Worm (Caenorhabditis elegans): ENCODE results near the gene nas-11.

The nas-11 gene

ce11 chrX:6742011-6742683 is 28.8 kb downstream of the nas-11 start, which contains the start of gene mdl-1:
mdl-1 (plus strand) TSS chrX:6742351.
- TF ChIP-seq pbrm-1 (GFP tag; IDR thresholded peaks at IDR 0.05) (peak; percentile 68; the same call in 1 of the 2 replicates), snpc-1.1 (tag; optimal IDR thresholded peaks at IDR 0.05; ENCODE audit: insufficient read depth) (no peak), B0019.2 (GFP tag; conservative IDR thresholded peaks at IDR 0.05) (no peak), T07F8.4 (tag; optimal IDR thresholded peaks at IDR 0.05) (no peak), snpc-3.4 (tag; optimal IDR thresholded peaks at IDR 0.05) (peak; percentile 6), C06A6.2 (GFP tag; conservative IDR thresholded peaks at IDR 0.05) (peak; percentile 48; the same call in 1 of the 2 replicates), hmg-1.2 (GFP tag; IDR thresholded peaks at IDR 0.05) (peak; percentile 68), F23B12.7 (tag; optimal IDR thresholded peaks at IDR 0.05; ENCODE audit: insufficient read depth) (peak; percentile 70), nhr-90 (tag; optimal IDR thresholded peaks at IDR 0.05) (no peak), ztf-28 (GFP tag; IDR thresholded peaks at IDR 0.05) (no peak), aptf-2 (GFP tag; conservative IDR thresholded peaks at IDR 0.05) (no peak), mel-28 (tag; optimal IDR thresholded peaks at IDR 0.05; ENCODE audit: borderline replicate concordance) (no peak), madf-6 (GFP tag; IDR thresholded peaks at IDR 0.05) (peak; percentile 34; the same call in 1 of the 2 replicates), nhr-179 (tag; optimal IDR thresholded peaks at IDR 0.05) (no peak), Y53G8AR.9 (GFP tag; conservative IDR thresholded peaks at IDR 0.05) (0 out of 2 replicates have a peak, but pooled peaks have one; percentile 7), let-526 (GFP tag; IDR thresholded peaks at IDR 0.05) (0 out of 2 replicates have a peak, but pooled peaks have one; percentile 37), hlh-12 (tag; optimal IDR thresholded peaks at IDR 0.05) (no peak), D2030.7 (GFP tag; IDR thresholded peaks at IDR 0.05) (no peak), K12H6.12 (tag; optimal IDR thresholded peaks at IDR 0.05) (peak; percentile 92), zim-3 (tag; optimal IDR thresholded peaks at IDR 0.05) (peak; percentile 4), F22D6.2 (tag; optimal IDR thresholded peaks at IDR 0.05) (peak; percentile 59), B0336.3 (GFP tag; IDR thresholded peaks at IDR 0.05) (no peak), cebp-2 (GFP tag; IDR thresholded peaks at IDR 0.05) (0 out of 2 replicates have a peak, but pooled peaks have one; percentile 54), hsf-1 (GFP tag; IDR thresholded peaks at IDR 0.05) (no peak), F55B11.4 (tag; optimal IDR thresholded peaks at IDR 0.05; ENCODE audit: borderline replicate concordance, insufficient read depth) (no peak), ztf-3 (GFP tag; optimal IDR thresholded peaks at IDR 0.05) (no peak), sdz-38 (tag; optimal IDR thresholded peaks at IDR 0.05) (no peak), snpc-1.3 (tag; optimal IDR thresholded peaks at IDR 0.05; ENCODE audit: insufficient read depth) (no peak), let-607 (tag; optimal IDR thresholded peaks at IDR 0.05) (peak in 1 of 2 experiments; percentile 28), ztf-22 (GFP tag; optimal IDR thresholded peaks at IDR 0.05) (peak; percentile 64), attf-5 (GFP tag; optimal IDR thresholded peaks at IDR 0.05) (peak; percentile 64), gei-17 (GFP tag; optimal IDR thresholded peaks at IDR 0.05) (peak; percentile 65), ceh-79 (tag; optimal IDR thresholded peaks at IDR 0.05) (no peak), hrde-1 (tag; optimal IDR thresholded peaks at IDR 0.05; ENCODE audit: borderline replicate concordance) (no peak), athp-1 (tag; optimal IDR thresholded peaks at IDR 0.05) (no peak), ceh-40 (GFP tag; IDR thresholded peaks at IDR 0.05) (0 out of 2 replicates have a peak, but pooled peaks have one; percentile 52), aptf-3 (GFP tag; IDR thresholded peaks at IDR 0.05) (no peak), madf-10 (tag; optimal IDR thresholded peaks at IDR 0.05) (no peak), Y67H2A.10 (GFP tag; conservative IDR thresholded peaks at IDR 0.05) (no peak), ceh-91 (GFP tag; IDR thresholded peaks at IDR 0.05) (no peak), him-1 (tag; optimal IDR thresholded peaks at IDR 0.05) (no peak), F10E7.11 (tag; optimal IDR thresholded peaks at IDR 0.05) (no peak), Y56A3A.18 (GFP tag; IDR thresholded peaks at IDR 0.05) (no peak), hlh-26 (GFP tag; conservative IDR thresholded peaks at IDR 0.05) (no peak), mxl-1 (tag; optimal IDR thresholded peaks at IDR 0.05) (no peak), atf-7 (tag; optimal IDR thresholded peaks at IDR 0.05) (peak; percentile 51)
